Worm (Caenorhabditis elegans): Measurements from ENCODE around the gene F01D5.5.
A peak's percentile ranks its signal among the peaks of the same experiment; 100 is the strongest.

The F01D5.5 gene

ce11 chrII:14037484-14038303 lies 35.6 kb upstream of the F01D5.5 start:
- peak; percentile 15 for TF ChIP-seq rbr-2 (tag; optimal IDR thresholded peaks at IDR 0.05)
- TF ChIP-seq lsy-2 (tag; optimal IDR thresholded peaks at IDR 0.05) = peak in 1 of 2 experiments; percentile 25
- TF ChIP-seq ceh-44 (GFP tag; IDR thresholded peaks at IDR 0.05) = no peak
- TF ChIP-seq daf-12 (tag; optimal IDR thresholded peaks at IDR 0.05) = no peak
- TF ChIP-seq Y5F2A.4 (GFP tag; optimal IDR thresholded peaks at IDR 0.05) = peak; percentile 7
- peak; percentile 25 for TF ChIP-seq hlh-30 (tag; optimal IDR thresholded peaks at IDR 0.05; ENCODE audit: insufficient read depth)
- no peak for TF ChIP-seq cey-2 (tag; optimal IDR thresholded peaks at IDR 0.05; ENCODE audit: borderline replicate concordance, insufficient read depth)
- no peak for TF ChIP-seq attf-4 (tag; optimal IDR thresholded peaks at IDR 0.05)
- TF ChIP-seq mes-2 (tag; optimal IDR thresholded peaks at IDR 0.05; ENCODE audit: poor library complexity, severe bottlenecking) = no peak
- TF ChIP-seq snpc-1.2 (GFP tag; IDR thresholded peaks at IDR 0.05) = 0 out of 2 replicates have a peak, but pooled peaks have one; percentile 9
- TF ChIP-seq set-16 (GFP tag; IDR thresholded peaks at IDR 0.05) = peak; percentile 72
- TF ChIP-seq nhr-42 (GFP tag; IDR thresholded peaks at IDR 0.05) = 0 out of 2 replicates have a peak, but pooled peaks have one; percentile 31
- no peak for TF ChIP-seq lim-7 (GFP tag; IDR thresholded peaks at IDR 0.05)
- no peak for TF ChIP-seq daf-8 (GFP tag; IDR thresholded peaks at IDR 0.05)
- peak; percentile 95 for TF ChIP-seq aha-1 (tag)
- TF ChIP-seq mxl-3 (GFP tag; optimal IDR thresholded peaks at IDR 0.05) = peak; percentile 36
- no peak for TF ChIP-seq tag-97 (GFP tag; IDR thresholded peaks at IDR 0.05)
- TF ChIP-seq unc-62 (GFP tag; optimal IDR thresholded peaks at IDR 0.05 in 1 of 2) = peak in 1 of 2 experiments; percentile 91
- TF ChIP-seq unc-62 (tag; optimal IDR thresholded peaks at IDR 0.05) = no peak
- TF ChIP-seq lir-3 (tag; optimal IDR thresholded peaks at IDR 0.05) = no peak
- TF ChIP-seq hif-1 (tag; optimal IDR thresholded peaks at IDR 0.05) = peak in 1 of 2 experiments; percentile 1
- TF ChIP-seq daf-16 (GFP tag; optimal IDR thresholded peaks at IDR 0.05) = no peak
- peak; percentile 6 for TF ChIP-seq daf-16 (tag; optimal IDR thresholded peaks at IDR 0.05)
- no peak for TF ChIP-seq dmd-9 (GFP tag; IDR thresholded peaks at IDR 0.05)

- TF ChIP-seq mep-1 (tag; optimal IDR thresholded peaks at IDR 0.05) (peak; percentile 46), lin-13 (GFP tag; optimal IDR thresholded peaks at IDR 0.05) (no peak), attf-4 (tag; optimal IDR thresholded peaks at IDR 0.05) (no peak), F49E8.2 (tag; optimal IDR thresholded peaks at IDR 0.05; ENCODE audit: borderline replicate concordance) (no peak), unc-39 (tag; optimal IDR thresholded peaks at IDR 0.05) (no peak), lin-29 (GFP tag; IDR thresholded peaks at IDR 0.05) (no peak), unc-130 (GFP tag; optimal IDR thresholded peaks at IDR 0.05) (no peak), T20F7.1 (GFP tag; optimal IDR thresholded peaks at IDR 0.05) (no peak), mdt-29 (GFP tag; IDR thresholded peaks at IDR 0.05) (no peak), aly-2 (tag; optimal IDR thresholded peaks at IDR 0.05) (no peak), Y105C5A.15 (GFP tag; IDR thresholded peaks at IDR 0.05) (no peak), ctbp-1 (GFP tag; IDR thresholded peaks at IDR 0.05) (peak; percentile 48; the same call in 1 of the 2 replicates), egl-27 (tag; optimal IDR thresholded peaks at IDR 0.05) (no peak), nhr-11 (tag; optimal IDR thresholded peaks at IDR 0.05) (no peak), nhr-10 (tag; optimal IDR thresholded peaks at IDR 0.05) (no peak), daf-19 (GFP tag; conservative IDR thresholded peaks at IDR 0.05) (no peak), ZK546.5 (tag; optimal IDR thresholded peaks at IDR 0.05) (no peak), F10B5.3 (tag; optimal IDR thresholded peaks at IDR 0.05) (no peak), F37D6.2 (tag; optimal IDR thresholded peaks at IDR 0.05) (no peak), lim-7 (GFP tag; IDR thresholded peaks at IDR 0.05) (no peak), php-3 (GFP tag; IDR thresholded peaks at IDR 0.05) (no peak), sdz-12 (GFP tag; optimal IDR thresholded peaks at IDR 0.05) (no peak), ztf-11 (tag; optimal IDR thresholded peaks at IDR 0.05) (no peak), jun-1 (tag; optimal IDR thresholded peaks at IDR 0.05) (no peak), ztf-7 (tag; optimal IDR thresholded peaks at IDR 0.05) (no peak), zfp-2 (tag; optimal IDR thresholded peaks at IDR 0.05) (no peak), mxl-3 (GFP tag; optimal IDR thresholded peaks at IDR 0.05) (no peak), hlh-30 (tag; optimal IDR thresholded peaks at IDR 0.05; ENCODE audit: insufficient read depth) (peak; percentile 83)
These were observed 34.8 kb upstream of the F01D5.5 start for ce11 chrII:14036724-14037483.
